Worm (Caenorhabditis elegans): Measurements from ENCODE around the gene ZK688.9.

ZK688.9 gene

DNA sequence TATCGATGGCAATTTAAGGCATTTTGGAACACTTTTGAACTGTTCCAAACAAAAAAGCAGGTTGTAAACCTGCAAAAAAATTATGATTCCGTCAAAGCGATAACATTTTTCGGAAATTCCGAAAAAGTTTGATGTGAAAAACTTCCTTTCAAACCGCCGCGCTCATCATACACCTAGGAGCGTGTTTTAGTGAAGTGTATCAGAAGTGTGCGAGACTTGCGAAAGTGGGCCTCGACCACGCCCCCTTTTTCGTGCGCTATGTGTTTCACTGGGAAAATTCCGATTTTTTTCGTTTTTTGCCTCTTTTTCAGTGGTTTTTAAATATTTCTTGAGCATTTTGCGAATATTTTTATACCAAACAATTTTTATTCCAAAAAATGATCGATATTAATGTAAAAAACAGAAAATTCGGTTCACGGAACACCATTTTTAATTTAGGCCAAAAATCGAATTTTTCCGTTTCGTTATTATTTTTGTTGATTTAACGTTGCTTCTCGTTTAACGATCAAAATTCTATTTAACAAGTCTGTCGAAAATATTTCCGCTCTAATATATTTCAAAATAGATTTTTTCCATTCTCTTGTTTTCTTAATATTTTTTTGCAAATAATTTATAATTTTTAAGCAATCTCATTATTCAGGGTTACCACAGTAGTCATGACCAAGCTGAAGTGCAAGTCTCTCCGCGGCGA lies 28.2 kb downstream of the ZK688.9 start, which contains the start of gene rpl-35 (continued):
- TF ChIP-seq F13H6.1 (tag; optimal IDR thresholded peaks at IDR 0.05) (peak; percentile 90), ceh-2 (tag; optimal IDR thresholded peaks at IDR 0.05) (peak; percentile 81), Y22D7AL.16 (tag; optimal IDR thresholded peaks at IDR 0.05) (peak; percentile 42), zip-5 (tag; optimal IDR thresholded peaks at IDR 0.05) (peak; percentile 49), hlh-6 (tag; optimal IDR thresholded peaks at IDR 0.05) (no peak), ets-4 (tag; optimal IDR thresholded peaks at IDR 0.05) (peak; percentile 84), pha-4 (tag; optimal IDR thresholded peaks at IDR 0.05) (no peak), ceh-34 (tag; optimal IDR thresholded peaks at IDR 0.05) (peak; percentile 99), pha-2 (tag; optimal IDR thresholded peaks at IDR 0.05) (peak; percentile 57), C08G9.2 (tag; optimal IDR thresholded peaks at IDR 0.05) (peak; percentile 86), fax-1 (tag; optimal IDR thresholded peaks at IDR 0.05) (peak; percentile 58), che-1 (tag; optimal IDR thresholded peaks at IDR 0.05) (peak; percentile 62), ceh-14 (tag; optimal IDR thresholded peaks at IDR 0.05) (peak; percentile 97), lin-11 (tag; optimal IDR thresholded peaks at IDR 0.05) (peak; percentile 53), tbx-7 (tag; optimal IDR thresholded peaks at IDR 0.05) (peak; percentile 75), unc-42 (tag; optimal IDR thresholded peaks at IDR 0.05) (peak; percentile 99), fkh-10 (GFP tag; optimal IDR thresholded peaks at IDR 0.05) (no peak), C38D4.7 (GFP tag; optimal IDR thresholded peaks at IDR 0.05) (peak; percentile 38), unc-86 (tag; optimal IDR thresholded peaks at IDR 0.05) (peak; percentile 98), ceh-24 (tag; optimal IDR thresholded peaks at IDR 0.05) (peak; percentile 70), hlh-15 (tag; optimal IDR thresholded peaks at IDR 0.05) (peak; percentile 30), nfya-1 (tag; optimal IDR thresholded peaks at IDR 0.05) (peak; percentile 99), ceh-9 (tag; optimal IDR thresholded peaks at IDR 0.05) (no peak), K09A11.1 (tag; optimal IDR thresholded peaks at IDR 0.05; ENCODE audit: insufficient read depth) (peak; percentile 91), K02D7.2 (tag; optimal IDR thresholded peaks at IDR 0.05) (peak; percentile 77), sdc-2 (tag; optimal IDR thresholded peaks at IDR 0.05) (peak; percentile 78), nhr-232 (tag; optimal IDR thresholded peaks at IDR 0.05) (no peak), pax-1 (tag; optimal IDR thresholded peaks at IDR 0.05) (peak; percentile 89), ceh-18 (tag; optimal IDR thresholded peaks at IDR 0.05) (peak; percentile 100), unc-55 (GFP tag; optimal IDR thresholded peaks at IDR 0.05) (peak; percentile 83), ztf-16 (tag; optimal IDR thresholded peaks at IDR 0.05) (peak; percentile 93), sox-2 (GFP tag; IDR thresholded peaks at IDR 0.05) (peak; percentile 84), dve-1 (tag; optimal IDR thresholded peaks at IDR 0.05) (peak; percentile 97), dmd-4 (tag; optimal IDR thresholded peaks at IDR 0.05; ENCODE audit: borderline replicate concordance) (peak; percentile 68), madf-2 (tag; optimal IDR thresholded peaks at IDR 0.05) (peak; percentile 92), ceh-31 (tag; optimal IDR thresholded peaks at IDR 0.05) (peak; percentile 98), odd-2 (tag; optimal IDR thresholded peaks at IDR 0.05) (no peak), lim-6 (tag; optimal IDR thresholded peaks at IDR 0.05) (peak; percentile 78), ceh-22 (tag; optimal IDR thresholded peaks at IDR 0.05) (peak; percentile 84), pros-1 (tag; optimal IDR thresholded peaks at IDR 0.05) (peak; percentile 91)

DNA sequence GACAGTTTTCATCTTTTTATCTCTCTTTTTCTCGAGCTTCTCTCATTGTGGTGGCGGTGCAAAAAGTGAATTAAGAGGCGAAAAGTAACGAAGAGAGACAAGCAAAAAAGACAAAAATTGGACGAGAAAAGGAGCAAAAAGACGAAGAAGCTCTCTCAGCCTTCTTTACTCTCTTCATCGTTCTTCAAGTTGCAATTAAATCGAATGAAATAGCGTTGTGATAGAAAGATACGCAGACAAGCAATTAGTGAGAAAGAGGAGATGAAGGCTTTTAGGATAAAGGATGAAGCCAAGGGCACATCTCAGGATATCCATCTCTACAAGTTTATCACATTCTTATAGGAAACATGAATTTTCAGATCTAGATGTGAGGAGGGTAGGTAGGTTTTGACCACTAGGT lies 34.6 kb downstream of the ZK688.9 start:
- no peak for TF ChIP-seq pat-9 (tag; optimal IDR thresholded peaks at IDR 0.05)
- TF ChIP-seq nfya-1 (tag; optimal IDR thresholded peaks at IDR 0.05) = peak; percentile 6
- TF ChIP-seq unc-42 (tag; optimal IDR thresholded peaks at IDR 0.05) = peak; percentile 27
- TF ChIP-seq hlh-30 (tag; optimal IDR thresholded peaks at IDR 0.05; ENCODE audit: insufficient read depth) = no peak

Measured in whole organism, late embryonic.